Fruit fly (Drosophila melanogaster) whole organism, embryonic: Measurements from ENCODE around the gene CG12990.

Source experiments
- Ada2b ChIP-seq: fragments of 200-800 bp; sonication (Bioruptor generic); IDR thresholded peaks from 2 replicates; pipeline ENCODE4 v1.3.6; 2022; ENCODE audit warnings: missing biosample characterization, missing genetic modification characterization
- C15 ChIP-seq: fragments of 200-800 bp; sonication (Bioruptor generic); IDR thresholded peaks from 3 replicates; pipeline ENCODE4 v1.3.6; 2022; ENCODE audit warnings: missing biosample characterization, missing genetic modification characterization
- CG10274 ChIP-seq: fragments of 200-800 bp; sonication (Bioruptor generic); optimal IDR thresholded peaks from 3 replicates; lab custom pipeline; 2017; ENCODE audit warnings: missing biosample characterization, mild to moderate bottlenecking, missing genetic modification characterization
- CG10462 ChIP-seq: fragments of 200-800 bp; sonication (Bioruptor generic); optimal IDR thresholded peaks from 2 replicates; lab custom pipeline; 2016; ENCODE audit warnings: missing biosample characterization, missing genetic modification characterization
- CG10979 ChIP-seq: fragments of 200-800 bp; sonication (Bioruptor generic); optimal IDR thresholded peaks from 2 replicates; lab custom pipeline; 2018; ENCODE audit warnings: missing biosample characterization, mild to moderate bottlenecking, missing genetic modification characterization, moderate library complexity
- CG11093 ChIP-seq: fragments of 200-800 bp; sonication (Bioruptor generic); IDR thresholded peaks from 3 replicates; pipeline ENCODE4 v1.3.6; 2022; ENCODE audit warnings: missing biosample characterization, missing genetic modification characterization
- CG11560 ChIP-seq: fragments of 200-800 bp; sonication (Bioruptor generic); IDR thresholded peaks from 3 replicates; pipeline ENCODE4 v1.3.6; 2022; ENCODE audit warnings: missing biosample characterization, missing genetic modification characterization
- CG12942 ChIP-seq: fragments of 200-800 bp; sonication (Bioruptor generic); optimal IDR thresholded peaks from 3 replicates; lab custom pipeline; 2016; ENCODE audit warnings: missing biosample characterization, missing genetic modification characterization
- CG14441 ChIP-seq: fragments of 200-800 bp; sonication (Bioruptor generic); IDR thresholded peaks from 2 replicates; pipeline ENCODE4 v1.3.6; 2022; ENCODE audit warnings: missing biosample characterization, missing genetic modification characterization
- CG15601 ChIP-seq: fragments of 200-800 bp; sonication (Bioruptor generic); optimal IDR thresholded peaks from 3 replicates; lab custom pipeline; 2019; ENCODE audit warnings: missing biosample characterization, mild to moderate bottlenecking, missing genetic modification characterization, moderate library complexity
- CG16815 ChIP-seq: fragments of 200-800 bp; sonication (Bioruptor generic); optimal IDR thresholded peaks from 3 replicates; lab custom pipeline; 2017; ENCODE audit warnings: missing biosample characterization, mild to moderate bottlenecking, missing genetic modification characterization
- CG18764 ChIP-seq: fragments of 200-800 bp; sonication (Bioruptor generic); optimal IDR thresholded peaks from 3 replicates; lab custom pipeline; 2016; ENCODE audit warnings: missing biosample characterization, missing genetic modification characterization
- CG2202 ChIP-seq: fragments of 200-800 bp; sonication (Bioruptor generic); optimal IDR thresholded peaks from 2 replicates; lab custom pipeline; 2018; ENCODE audit warnings: missing biosample characterization, mild to moderate bottlenecking, missing genetic modification characterization
- CG3726 ChIP-seq: fragments of 200-800 bp; sonication (Bioruptor generic); IDR thresholded peaks from 3 replicates; pipeline ENCODE4, ENCODE4 v1.3.6; 2022; ENCODE audit warnings: missing biosample characterization, missing genetic modification characterization
- CG6254 ChIP-seq: fragments of 200-800 bp; sonication (Bioruptor generic); optimal IDR thresholded peaks from 3 replicates; lab custom pipeline; 2017; ENCODE audit warnings: mild to moderate bottlenecking, missing biosample characterization, missing genetic modification reagents, missing genetic modification characterization
- CG6683 ChIP-seq: fragments of 200-800 bp; sonication (Bioruptor generic); optimal IDR thresholded peaks from 2 replicates; lab custom pipeline; 2017; ENCODE audit warnings: missing biosample characterization, mild to moderate bottlenecking, missing genetic modification characterization, missing genetic modification reagents
- CG6689 ChIP-seq: fragments of 200-800 bp; sonication (Bioruptor generic); IDR thresholded peaks from 2 replicates; pipeline ENCODE4 v1.3.6; 2022; ENCODE audit warnings: missing biosample characterization, missing genetic modification characterization
- CG6765 ChIP-seq: fragments of 200-800 bp; sonication (Bioruptor generic); optimal IDR thresholded peaks from 3 replicates; lab custom pipeline; 2017; ENCODE audit warnings: missing biosample characterization, mild to moderate bottlenecking, missing genetic modification characterization
- CG8359 ChIP-seq: fragments of 200-800 bp; sonication (Bioruptor generic); optimal IDR thresholded peaks from 2 replicates; lab custom pipeline; 2017; ENCODE audit warnings: missing biosample characterization, mild to moderate bottlenecking, missing genetic modification characterization, borderline replicate concordance
- CG8924 ChIP-seq: fragments of 200-800 bp; optimal IDR thresholded peaks from 3 replicates; lab custom pipeline; 2019; ENCODE audit warnings: missing biosample characterization, mild to moderate bottlenecking, missing genetic modification characterization, moderate library complexity
- CHES-1-like ChIP-seq: fragments of 200-800 bp; sonication (Bioruptor generic); optimal IDR thresholded peaks from 2 replicates; lab custom pipeline; 2016; ENCODE audit warnings: missing biosample characterization, missing genetic modification characterization
- Dad ChIP-seq: fragments of 200-800 bp; sonication (Bioruptor generic); optimal IDR thresholded peaks from 3 replicates; lab custom pipeline; 2016; ENCODE audit warnings: missing biosample characterization, missing genetic modification characterization
- Deaf1 ChIP-seq: fragments of 200-800 bp; optimal IDR thresholded peaks from 3 replicates; lab custom pipeline; 2019; ENCODE audit warnings: missing biosample characterization, mild to moderate bottlenecking, missing genetic modification characterization, moderate library complexity
- Doc3 ChIP-seq: fragments of 200-800 bp; sonication (Bioruptor generic); IDR thresholded peaks from 3 replicates; pipeline ENCODE4 v1.3.6; 2022; ENCODE audit warnings: missing biosample characterization, missing genetic modification characterization; ENCODE audit not compliant: partially characterized antibody
- Ets65A ChIP-seq: fragments of 200-800 bp; sonication (Bioruptor generic); peaks from one replicate; lab custom pipeline; 2016; ENCODE audit warnings: missing biosample characterization, missing genetic modification characterization
- Ets97D ChIP-seq: fragments of 200-800 bp; sonication (Bioruptor generic); optimal IDR thresholded peaks from 3 replicates; lab custom pipeline; 2016; ENCODE audit warnings: missing biosample characterization, missing genetic modification characterization
- H15 ChIP-seq: fragments of 200-800 bp; sonication (Bioruptor generic); IDR thresholded peaks from 3 replicates; pipeline ENCODE4 v1.3.6; 2022; ENCODE audit warnings: missing biosample characterization, missing genetic modification characterization
- HLH54F ChIP-seq: fragments of 200-800 bp; sonication (Bioruptor generic); optimal IDR thresholded peaks from 3 replicates; lab custom pipeline; 2016; ENCODE audit warnings: missing biosample characterization, missing genetic modification characterization
- HmgD ChIP-seq: fragments of 200-800 bp; sonication (Bioruptor generic); optimal IDR thresholded peaks from 3 replicates; lab custom pipeline; 2016; ENCODE audit warnings: missing biosample characterization, missing genetic modification characterization
- Opbp ChIP-seq: fragments of 200-800 bp; sonication (Bioruptor generic); IDR thresholded peaks from 3 replicates; pipeline ENCODE4 v1.3.6; 2022; ENCODE audit warnings: missing biosample characterization, missing genetic modification characterization; ENCODE audit not compliant: partially characterized antibody
- Poxn ChIP-seq: fragments of 200-800 bp; sonication (Bioruptor generic); IDR thresholded peaks from 2 replicates; pipeline ENCODE4 v1.3.6; 2022; ENCODE audit warnings: missing biosample characterization, missing genetic modification characterization
- Tbp ChIP-seq: fragments of >200 bp; optimal IDR thresholded peaks from 2 replicates; lab custom pipeline; 2018; ENCODE audit warnings: missing biosample characterization, missing genetic modification characterization
- Vsx1 ChIP-seq: fragments of 200-800 bp; sonication (Bioruptor generic); optimal IDR thresholded peaks from 2 replicates; lab custom pipeline; 2017; ENCODE audit warnings: missing biosample characterization, mild to moderate bottlenecking, missing genetic modification characterization, missing genetic modification reagents
- ash1 ChIP-seq: fragments of 200-800 bp; sonication (Bioruptor generic); optimal IDR thresholded peaks from 2 replicates; lab custom pipeline; 2018; ENCODE audit warnings: missing biosample characterization, mild to moderate bottlenecking, missing genetic modification characterization
- bbx ChIP-seq: fragments of 200-800 bp; sonication (Bioruptor generic); IDR thresholded peaks from 2 replicates; pipeline ENCODE4 v1.3.6; 2022; ENCODE audit warnings: missing biosample characterization, missing genetic modification characterization; ENCODE audit not compliant: partially characterized antibody
- cato ChIP-seq: fragments of 200-800 bp; sonication (Bioruptor generic); optimal IDR thresholded peaks from 2 replicates; lab custom pipeline; 2016; ENCODE audit warnings: missing biosample characterization, missing genetic modification characterization, borderline replicate concordance
- crc ChIP-seq: fragments of 200-800 bp; sonication (Bioruptor generic); optimal IDR thresholded peaks from 2 replicates; lab custom pipeline; 2016; ENCODE audit warnings: missing biosample characterization, missing genetic modification characterization
- ems ChIP-seq: fragments of 200-800 bp; sonication (Bioruptor generic); optimal IDR thresholded peaks from 3 replicates; lab custom pipeline; 2016; ENCODE audit warnings: missing biosample characterization, missing genetic modification characterization
- hbn ChIP-seq: fragments of 200-800 bp; sonication (Bioruptor generic); IDR thresholded peaks from 2 replicates; pipeline ENCODE4 v1.3.6; 2022; ENCODE audit warnings: missing biosample characterization, missing genetic modification characterization; ENCODE audit not compliant: partially characterized antibody
- inv ChIP-seq: fragments of 200-800 bp; sonication (Bioruptor generic); IDR thresholded peaks from 2 replicates; pipeline ENCODE4 v1.3.6; 2022; ENCODE audit warnings: missing biosample characterization, missing genetic modification characterization; ENCODE audit not compliant: partially characterized antibody
- knrl ChIP-seq: fragments of 200-800 bp; sonication (Bioruptor generic); IDR thresholded peaks from 3 replicates; pipeline ENCODE4 v1.3.6; 2022; ENCODE audit warnings: missing biosample characterization, missing genetic modification characterization; ENCODE audit not compliant: partially characterized antibody
- luna ChIP-seq: fragments of 200-800 bp; sonication (Bioruptor generic); optimal IDR thresholded peaks from 2 replicates; lab custom pipeline; 2016; ENCODE audit warnings: missing biosample characterization, missing genetic modification characterization
- maf-S ChIP-seq: fragments of 200-800 bp; sonication (Bioruptor generic); optimal IDR thresholded peaks from 2 replicates; lab custom pipeline; 2016; ENCODE audit warnings: missing biosample characterization, missing genetic modification characterization
- mirr ChIP-seq: fragments of 200-800 bp; sonication (Bioruptor generic); optimal IDR thresholded peaks from 3 replicates; lab custom pipeline; 2018; ENCODE audit warnings: missing biosample characterization, mild to moderate bottlenecking, missing genetic modification characterization
- nerfin-1 ChIP-seq: fragments of 200-800 bp; sonication (Bioruptor generic); optimal IDR thresholded peaks from 3 replicates; lab custom pipeline; 2019; ENCODE audit warnings: missing biosample characterization, mild to moderate bottlenecking, missing genetic modification characterization, moderate library complexity
- pan ChIP-seq, 4 experiments: fragments of >200 bp in 3 of 4; fragments of 200-800 bp in 1 of 4; sonication (Bioruptor generic) in 1 of 4; optimal IDR thresholded peaks in 3 of 4; IDR thresholded peaks in 1 of 4; 2 replicates each; pipeline versions ENCODE4 v1.3.6 to Lab custom; 2017 to 2022; ENCODE audit warnings: missing biosample characterization in 2 of 4, missing genetic modification characterization in 2 of 4, mixed read lengths in 1 of 4
- prd ChIP-seq, 3 experiments: fragments of >200 bp in 2 of 3; fragments of 200-800 bp in 1 of 3; sonication (Bioruptor generic) in 1 of 3; optimal IDR thresholded peaks in 2 of 3; IDR thresholded peaks in 1 of 3; 2 replicates in 2 of 3; 3 replicates in 1 of 3; pipeline versions ENCODE4 v1.3.6 to Lab custom; 2017 to 2022; ENCODE audit warnings: missing biosample characterization in 1 of 3, missing genetic modification characterization in 1 of 3
- schlank ChIP-seq: fragments of 200-800 bp; sonication (Bioruptor generic); optimal IDR thresholded peaks from 2 replicates; lab custom pipeline; 2018; ENCODE audit warnings: missing biosample characterization, mild to moderate bottlenecking, missing genetic modification characterization

CG12990 gene

dm6 chrX:17682745-17683505 lies 11.2 kb upstream of the CG12990 start (continued):
- TF ChIP-seq CG6254 (GFP tag; lab: Kevin White, UChicago), result peak; percentile 50
- peak; percentile 45; the same call in 1 of the 3 replicates for TF ChIP-seq CG11560 (tag; lab: Robert Waterston, UW)
- peak; percentile 71 for TF ChIP-seq CG10979 (tag; lab: Kevin White, UChicago)
- no peak for TF ChIP-seq Doc3 (GFP tag; lab: Robert Waterston, UW)
- no peak for TF ChIP-seq hbn (GFP tag; lab: Robert Waterston, UW)
- TF ChIP-seq nerfin-1 (tag; lab: Kevin White, UChicago), result peak; percentile 41
- TF ChIP-seq CG14441 (GFP tag; lab: Robert Waterston, UW), result peak; percentile 82
- no peak for TF ChIP-seq mirr (GFP tag; lab: Kevin White, UChicago)
- TF ChIP-seq CG2202 (tag; lab: Kevin White, UChicago), result no peak
- peak; percentile 68; the same call in 2 of the 3 replicates for TF ChIP-seq CG3726 (GFP tag; lab: Robert Waterston, UW)
- TF ChIP-seq CG15601 (tag; lab: Kevin White, UChicago), result peak; percentile 61
- TF ChIP-seq CG12942 (GFP tag; lab: Kevin White, UChicago), result peak; percentile 33
- no peak for TF ChIP-seq Ets97D
- no peak for TF ChIP-seq Deaf1 (tag; lab: Kevin White, UChicago)
- no peak for TF ChIP-seq CG6765 (GFP tag; lab: Kevin White, UChicago)
- TF ChIP-seq CG10274, result no peak
- TF ChIP-seq crc, result no peak
- peak; percentile 46 for TF ChIP-seq cato (GFP tag; lab: Kevin White, UChicago)
- TF ChIP-seq CG11093 (GFP tag; lab: Robert Waterston, UW), result peak; percentile 83
- no peak for TF ChIP-seq Dad (GFP tag; lab: Kevin White, UChicago)
- no peak for TF ChIP-seq CG16815
- TF ChIP-seq Ada2b (GFP tag; lab: Robert Waterston, UW), result peak; percentile 69
- peak; percentile 16 for TF ChIP-seq CG6683 (GFP tag; lab: Kevin White, UChicago)
- TF ChIP-seq ash1 (GFP tag; lab: Kevin White, UChicago), result no peak
- no peak for TF ChIP-seq inv (GFP tag; lab: Robert Waterston, UW)
- no peak for TF ChIP-seq CG8359 (GFP tag; lab: Kevin White, UChicago)
- TF ChIP-seq bbx, result no peak
- TF ChIP-seq prd (optimal IDR thresholded peaks at IDR 0.05; lab: Kevin White, UChicago), result no peak
- TF ChIP-seq prd (GFP tag; IDR thresholded peaks at IDR 0.05; lab: Robert Waterston, UW), result peak; percentile 87
- TF ChIP-seq luna (GFP tag; lab: Kevin White, UChicago), result no peak
- peak; percentile 39 for TF ChIP-seq ems
- no peak for TF ChIP-seq Opbp (GFP tag; lab: Robert Waterston, UW)
- no peak for TF ChIP-seq HmgD (GFP tag; lab: Kevin White, UChicago)
- peak; percentile 85 for TF ChIP-seq H15 (GFP tag; lab: Robert Waterston, UW)
- peak; percentile 5 for TF ChIP-seq CG10462 (GFP tag; lab: Kevin White, UChicago)
- no peak for TF ChIP-seq CHES-1-like
- peak; percentile 44 for TF ChIP-seq Vsx1
- no peak for TF ChIP-seq schlank (tag; lab: Kevin White, UChicago)
- peak; percentile 86 for TF ChIP-seq CG6689 (GFP tag; lab: Robert Waterston, UW)
- peak; percentile 19 for TF ChIP-seq HLH54F (GFP tag; lab: Kevin White, UChicago)
- TF ChIP-seq CG18764 (GFP tag; lab: Kevin White, UChicago), result no peak
- no peak for TF ChIP-seq maf-S (GFP tag; lab: Kevin White, UChicago)
- no peak for TF ChIP-seq Poxn (GFP tag; lab: Robert Waterston, UW)
- TF ChIP-seq CG8924 (tag; lab: Kevin White, UChicago), result peak; percentile 29
- no peak for TF ChIP-seq Tbp (GFP tag; lab: Kevin White, UChicago)
- TF ChIP-seq pan (optimal IDR thresholded peaks at IDR 0.05; lab: Kevin White, UChicago), result no peak
- TF ChIP-seq pan (GFP tag; optimal IDR thresholded peaks at IDR 0.05 in 1 of 2, IDR thresholded peaks at IDR 0.05 in 1 of 2), result peak in 1 of 2 experiments; percentile 86
- peak; percentile 63; the same call in 1 of the 3 replicates for TF ChIP-seq C15
- TF ChIP-seq knrl, result no peak
- peak; percentile 72 for TF ChIP-seq Ets65A (GFP tag; lab: Kevin White, UChicago)
